In genomic region chrIII:10216585-10217278, ce11 we compare ENCODE assay signal across 4 worm cellular contexts.
TF ChIP-seq lines count a peak whose summit lies in the region.

cts-1 (minus strand) TSS chrIII:10216635.

TF ChIP-seq in whole organism, L2 larva, 48 proteins besides CTCF, POLR2A, EP300 and RAD21 (continues in another document):
- no peak for TF ChIP-seq Y55F3AM.14 (GFP tag; optimal IDR thresholded peaks at IDR 0.05; lab: Kevin White, UChicago)
- TF ChIP-seq mbf-1 (tag; optimal IDR thresholded peaks at IDR 0.05; lab: Kevin White, UChicago) = no peak
- peak; percentile 84 for TF ChIP-seq nhr-129 (tag; optimal IDR thresholded peaks at IDR 0.05; lab: Kevin White, UChicago)
- peak; percentile 59 to 92 for TF ChIP-seq lsy-2 (tag; optimal IDR thresholded peaks at IDR 0.05; lab: Kevin White, UChicago)
- peak; percentile 86 for TF ChIP-seq F13H6.1 (tag; optimal IDR thresholded peaks at IDR 0.05; lab: Kevin White, UChicago)
- peak; percentile 88 for TF ChIP-seq nhr-25 (tag; optimal IDR thresholded peaks at IDR 0.05; lab: Kevin White, UChicago)
- peak; percentile 80 for TF ChIP-seq lin-13 (GFP tag; optimal IDR thresholded peaks at IDR 0.05; lab: Kevin White, UChicago)
- TF ChIP-seq nhr-12 (tag; optimal IDR thresholded peaks at IDR 0.05; lab: Kevin White, UChicago) = no peak
- no peak for TF ChIP-seq dmd-4 (tag; optimal IDR thresholded peaks at IDR 0.05; lab: Kevin White, UChicago)
- peak; percentile 84 for TF ChIP-seq C34F6.9 (tag; optimal IDR thresholded peaks at IDR 0.05; lab: Kevin White, UChicago)
- TF ChIP-seq lin-39 (tag; optimal IDR thresholded peaks at IDR 0.05; lab: Kevin White, UChicago) = no peak
- peak; percentile 36 for TF ChIP-seq mab-5 (tag; optimal IDR thresholded peaks at IDR 0.05; lab: Kevin White, UChicago)
- TF ChIP-seq sem-4 (tag; optimal IDR thresholded peaks at IDR 0.05; lab: Kevin White, UChicago) = peak; percentile 41
- TF ChIP-seq fos-1 (tag; optimal IDR thresholded peaks at IDR 0.05; lab: Kevin White, UChicago) = peak; percentile 85
- peak; percentile 76 for TF ChIP-seq ama-1 (optimal IDR thresholded peaks at IDR 0.05; lab: Kevin White, UChicago)
- TF ChIP-seq lin-11 (tag; optimal IDR thresholded peaks at IDR 0.05; lab: Kevin White, UChicago) = peak; percentile 26
- peak; percentile 91 for TF ChIP-seq nhr-21 (tag; optimal IDR thresholded peaks at IDR 0.05; lab: Kevin White, UChicago)
- peak; percentile 50 for TF ChIP-seq zag-1 (tag; optimal IDR thresholded peaks at IDR 0.05; lab: Kevin White, UChicago)
- peak; percentile 42 to 85 for TF ChIP-seq mdl-1 (tag; optimal IDR thresholded peaks at IDR 0.05; lab: Kevin White, UChicago)
- peak; percentile 77 for TF ChIP-seq ztf-4 (tag; optimal IDR thresholded peaks at IDR 0.05; lab: Kevin White, UChicago)
- TF ChIP-seq elt-3 (tag; optimal IDR thresholded peaks at IDR 0.05; lab: Kevin White, UChicago) = no peak
- peak; percentile 15 for TF ChIP-seq nhr-6 (tag; optimal IDR thresholded peaks at IDR 0.05; lab: Kevin White, UChicago)
- no peak for TF ChIP-seq nhr-10 (tag; optimal IDR thresholded peaks at IDR 0.05; lab: Kevin White, UChicago)

TF ChIP-seq in whole organism, L4 larva, 104 proteins besides CTCF, POLR2A, EP300 and RAD21 (continues in another document):
- no peak for TF ChIP-seq D1046.2 (GFP tag; IDR thresholded peaks at IDR 0.05; lab: Robert Waterston, UW)
- peak; percentile 38 for TF ChIP-seq spr-1 (tag; optimal IDR thresholded peaks at IDR 0.05; lab: Kevin White, UChicago)
- TF ChIP-seq pha-4 (GFP tag; IDR thresholded peaks at IDR 0.05; lab: Robert Waterston, UW) = no peak
- peak; percentile 57 for TF ChIP-seq pha-4 (tag; optimal IDR thresholded peaks at IDR 0.05; lab: Kevin White, UChicago)
- no peak for TF ChIP-seq mdt-29 (GFP tag; IDR thresholded peaks at IDR 0.05; lab: Robert Waterston, UW)
- TF ChIP-seq jun-1 (tag; optimal IDR thresholded peaks at IDR 0.05; lab: Kevin White, UChicago) = peak; percentile 10
- TF ChIP-seq lin-29 (GFP tag; IDR thresholded peaks at IDR 0.05; lab: Robert Waterston, UW) = no peak
- peak; percentile 86 for TF ChIP-seq nhr-77 (tag; optimal IDR thresholded peaks at IDR 0.05; lab: Kevin White, UChicago)
- TF ChIP-seq nhr-111 (GFP tag; optimal IDR thresholded peaks at IDR 0.05; lab: Kevin White, UChicago) = no peak
- peak; percentile 37 for TF ChIP-seq lin-13 (GFP tag; optimal IDR thresholded peaks at IDR 0.05; lab: Kevin White, UChicago)
- no peak for TF ChIP-seq F26F4.8 (GFP tag; conservative IDR thresholded peaks at IDR 0.05; lab: Robert Waterston, UW)
- peak in 1 of 2 experiments; percentile 94 for TF ChIP-seq mdl-1 (tag; optimal IDR thresholded peaks at IDR 0.05; lab: Kevin White, UChicago)
- TF ChIP-seq zfp-2 (tag; optimal IDR thresholded peaks at IDR 0.05; lab: Kevin White, UChicago) = no peak
- TF ChIP-seq daf-8 (GFP tag; IDR thresholded peaks at IDR 0.05; lab: Robert Waterston, UW) = no peak
- TF ChIP-seq nhr-10 (tag; optimal IDR thresholded peaks at IDR 0.05; lab: Kevin White, UChicago) = peak; percentile 68
- TF ChIP-seq Y75B8A.6 (GFP tag; IDR thresholded peaks at IDR 0.05; lab: Robert Waterston, UW) = no peak
- TF ChIP-seq nhr-28 (tag; optimal IDR thresholded peaks at IDR 0.05; lab: Kevin White, UChicago) = peak; percentile 97
- no peak for TF ChIP-seq madf-5 (GFP tag; IDR thresholded peaks at IDR 0.05; lab: Robert Waterston, UW)
- TF ChIP-seq nhr-48 (tag; optimal IDR thresholded peaks at IDR 0.05; lab: Kevin White, UChicago) = peak; percentile 81
- peak in 1 of 2 experiments; percentile 46 for TF ChIP-seq daf-16 (GFP tag; optimal IDR thresholded peaks at IDR 0.05; lab: Kevin White, UChicago)
- TF ChIP-seq daf-16 (tag; optimal IDR thresholded peaks at IDR 0.05; lab: Kevin White, UChicago) = peak; percentile 98
- TF ChIP-seq aha-1 (tag; lab: Kevin White, UChicago) = peak; percentile 96
- peak; percentile 69 for TF ChIP-seq nhr-102 (tag; optimal IDR thresholded peaks at IDR 0.05; lab: Kevin White, UChicago)
- no peak for TF ChIP-seq attf-4 (tag; optimal IDR thresholded peaks at IDR 0.05; lab: Kevin White, UChicago)
- TF ChIP-seq zag-1 (tag; optimal IDR thresholded peaks at IDR 0.05; lab: Kevin White, UChicago) = no peak

TF ChIP-seq in whole organism, late embryonic, 69 proteins besides CTCF, POLR2A, EP300 and RAD21 (continues in another document):
- TF ChIP-seq sox-4 (tag; optimal IDR thresholded peaks at IDR 0.05; lab: Kevin White, UChicago) (no peak), odd-2 (tag; optimal IDR thresholded peaks at IDR 0.05; lab: Kevin White, UChicago) (no peak), C08G9.2 (tag; optimal IDR thresholded peaks at IDR 0.05; lab: Kevin White, UChicago) (no peak), npax-4 (tag; optimal IDR thresholded peaks at IDR 0.05; lab: Kevin White, UChicago) (no peak), hlh-30 (tag; optimal IDR thresholded peaks at IDR 0.05; lab: Kevin White, UChicago; ENCODE audit: insufficient read depth) (peak; percentile 3), elt-2 (tag; optimal IDR thresholded peaks at IDR 0.05; lab: Kevin White, UChicago) (peak; percentile 49), ceh-31 (tag; optimal IDR thresholded peaks at IDR 0.05; lab: Kevin White, UChicago) (no peak), unc-3 (GFP tag; conservative IDR thresholded peaks at IDR 0.05; lab: Robert Waterston, UW) (no peak), unc-3 (tag; optimal IDR thresholded peaks at IDR 0.05; lab: Kevin White, UChicago) (no peak), ceh-19 (GFP tag; optimal IDR thresholded peaks at IDR 0.05; lab: Kevin White, UChicago) (no peak), lin-11 (tag; optimal IDR thresholded peaks at IDR 0.05; lab: Kevin White, UChicago) (no peak), pros-1 (tag; optimal IDR thresholded peaks at IDR 0.05; lab: Kevin White, UChicago) (no peak), ceh-18 (tag; optimal IDR thresholded peaks at IDR 0.05; lab: Kevin White, UChicago) (peak; percentile 72), ama-1 (optimal IDR thresholded peaks at IDR 0.05; lab: Kevin White, UChicago) (no peak), hlh-6 (tag; optimal IDR thresholded peaks at IDR 0.05; lab: Kevin White, UChicago) (no peak), nfya-1 (tag; optimal IDR thresholded peaks at IDR 0.05; lab: Kevin White, UChicago) (peak; percentile 60), unc-55 (GFP tag; optimal IDR thresholded peaks at IDR 0.05; lab: Kevin White, UChicago) (peak; percentile 10), F13H6.1 (tag; optimal IDR thresholded peaks at IDR 0.05; lab: Kevin White, UChicago) (peak; percentile 21), ceh-48 (tag; optimal IDR thresholded peaks at IDR 0.05; lab: Kevin White, UChicago) (no peak), pqm-1 (tag; optimal IDR thresholded peaks at IDR 0.05; lab: Kevin White, UChicago) (peak; percentile 50), pax-1 (tag; optimal IDR thresholded peaks at IDR 0.05; lab: Kevin White, UChicago) (no peak), ttx-3 (tag; optimal IDR thresholded peaks at IDR 0.05; lab: Kevin White, UChicago) (no peak), dmd-4 (tag; optimal IDR thresholded peaks at IDR 0.05; lab: Kevin White, UChicago; ENCODE audit: borderline replicate concordance) (no peak), Y22D7AL.16 (tag; optimal IDR thresholded peaks at IDR 0.05; lab: Kevin White, UChicago) (no peak), rnt-1 (tag; optimal IDR thresholded peaks at IDR 0.05; lab: Kevin White, UChicago) (peak; percentile 56), ceh-6 (GFP tag; optimal IDR thresholded peaks at IDR 0.05; lab: Kevin White, UChicago) (no peak), tbx-2 (tag; optimal IDR thresholded peaks at IDR 0.05; lab: Kevin White, UChicago) (peak; percentile 74)

TF ChIP-seq in whole organism, mixed stage, embryonic, 35 proteins besides CTCF, POLR2A, EP300 and RAD21:
- TF ChIP-seq nhr-237 (tag; optimal IDR thresholded peaks at IDR 0.05; lab: Kevin White, UChicago) (peak; percentile 46), sem-2 (GFP tag; optimal IDR thresholded peaks at IDR 0.05; lab: Kevin White, UChicago) (no peak), ztf-11 (tag; optimal IDR thresholded peaks at IDR 0.05; lab: Kevin White, UChicago) (no peak), ceh-39 (tag; optimal IDR thresholded peaks at IDR 0.05; lab: Kevin White, UChicago) (no peak), drap-1 (GFP tag; optimal IDR thresholded peaks at IDR 0.05; lab: Kevin White, UChicago) (no peak), sptf-1 (tag; optimal IDR thresholded peaks at IDR 0.05; lab: Kevin White, UChicago) (peak; percentile 40), nhr-12 (tag; optimal IDR thresholded peaks at IDR 0.05; lab: Kevin White, UChicago) (no peak), hlh-1 (tag; optimal IDR thresholded peaks at IDR 0.05; lab: Kevin White, UChicago) (peak; percentile 23), nhr-76 (tag; optimal IDR thresholded peaks at IDR 0.05; lab: Kevin White, UChicago) (no peak), mab-5 (tag; optimal IDR thresholded peaks at IDR 0.05; lab: Kevin White, UChicago) (no peak), elt-1 (tag; optimal IDR thresholded peaks at IDR 0.05; lab: Kevin White, UChicago; ENCODE audit: borderline replicate concordance, insufficient read depth) (no peak), lin-13 (tag; optimal IDR thresholded peaks at IDR 0.05; lab: Kevin White, UChicago) (peak; percentile 2), ceh-83 (GFP tag; optimal IDR thresholded peaks at IDR 0.05; lab: Kevin White, UChicago) (no peak), unc-62 (GFP tag; optimal IDR thresholded peaks at IDR 0.05; lab: Kevin White, UChicago) (peak; percentile 53), blmp-1 (tag; optimal IDR thresholded peaks at IDR 0.05; lab: Kevin White, UChicago) (no peak), unc-39 (tag; optimal IDR thresholded peaks at IDR 0.05; lab: Kevin White, UChicago) (no peak), zip-8 (tag; optimal IDR thresholded peaks at IDR 0.05; lab: Kevin White, UChicago) (no peak), M03D4.4 (tag; optimal IDR thresholded peaks at IDR 0.05; lab: Kevin White, UChicago) (peak; percentile 42), lsy-2 (tag; optimal IDR thresholded peaks at IDR 0.05; lab: Kevin White, UChicago) (peak; percentile 76), ceh-43 (GFP tag; optimal IDR thresholded peaks at IDR 0.05; lab: Kevin White, UChicago) (no peak), ces-1 (GFP tag; optimal IDR thresholded peaks at IDR 0.05; lab: Kevin White, UChicago) (peak; percentile 23), lin-32 (GFP tag; optimal IDR thresholded peaks at IDR 0.05; lab: Kevin White, UChicago) (no peak), pha-4 (tag; optimal IDR thresholded peaks at IDR 0.05; lab: Kevin White, UChicago) (no peak), mep-1 (tag; optimal IDR thresholded peaks at IDR 0.05; lab: Kevin White, UChicago) (peak; percentile 49), cnd-1 (tag; optimal IDR thresholded peaks at IDR 0.05; lab: Kevin White, UChicago) (no peak), unc-120 (tag; optimal IDR thresholded peaks at IDR 0.05; lab: Kevin White, UChicago; ENCODE audit: poor library complexity, severe bottlenecking) (peak; percentile 58)
